Worm (Caenorhabditis elegans): Measurements from ENCODE around the gene ztf-1.

The ztf-1 gene

DNA sequence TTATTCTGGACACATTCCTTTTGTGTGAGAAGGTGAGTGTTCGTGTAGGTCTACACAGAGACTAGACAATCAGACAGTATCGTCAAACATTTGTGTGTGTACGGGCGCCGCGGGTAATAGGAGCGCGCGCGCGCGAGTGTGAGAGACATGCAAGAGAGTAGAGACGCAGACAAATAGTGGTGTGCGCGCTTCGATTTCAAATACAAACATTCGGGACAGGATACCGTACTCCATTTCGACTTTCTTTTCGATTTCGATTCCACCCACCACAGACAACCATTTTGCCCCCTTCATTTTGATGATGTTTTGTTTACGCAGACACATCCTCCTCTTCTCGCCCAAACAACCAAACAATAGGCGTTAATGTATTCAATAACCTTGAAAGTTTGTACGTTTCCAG is 2.6 kb upstream of the ztf-1 start (continued):
- TF ChIP-seq lin-13 (GFP tag; optimal IDR thresholded peaks at IDR 0.05) (peak; percentile 57), snpc-4 (tag; optimal IDR thresholded peaks at IDR 0.05) (peak; percentile 17), egl-27 (tag; optimal IDR thresholded peaks at IDR 0.05) (peak; percentile 30 to 56), jun-1 (tag; optimal IDR thresholded peaks at IDR 0.05) (peak; percentile 69), mep-1 (tag; optimal IDR thresholded peaks at IDR 0.05) (peak; percentile 61), ztf-4 (tag; optimal IDR thresholded peaks at IDR 0.05) (peak; percentile 31), alr-1 (tag; optimal IDR thresholded peaks at IDR 0.05; ENCODE audit: borderline replicate concordance) (no peak), pax-3 (tag; optimal IDR thresholded peaks at IDR 0.05) (no peak), aly-2 (tag; optimal IDR thresholded peaks at IDR 0.05) (no peak), nhr-77 (tag; optimal IDR thresholded peaks at IDR 0.05) (peak; percentile 81), snu-23 (GFP tag; optimal IDR thresholded peaks at IDR 0.05) (peak; percentile 81), sup-37 (GFP tag; optimal IDR thresholded peaks at IDR 0.05) (peak; percentile 12), pqm-1 (tag; optimal IDR thresholded peaks at IDR 0.05) (no peak), C04F5.9 (tag; optimal IDR thresholded peaks at IDR 0.05) (no peak), xbp-1 (tag; optimal IDR thresholded peaks at IDR 0.05) (peak; percentile 51), egl-13 (tag; optimal IDR thresholded peaks at IDR 0.05) (no peak), lin-15B (tag; optimal IDR thresholded peaks at IDR 0.05) (no peak), ceh-82 (tag; optimal IDR thresholded peaks at IDR 0.05) (peak; percentile 26 to 76 (median 54)), hlh-17 (GFP tag; optimal IDR thresholded peaks at IDR 0.05; ENCODE audit: borderline replicate concordance) (no peak), elt-2 (tag; optimal IDR thresholded peaks at IDR 0.05) (peak; percentile 30), tlp-1 (tag; optimal IDR thresholded peaks at IDR 0.05) (no peak), F16B12.6 (tag; optimal IDR thresholded peaks at IDR 0.05) (no peak), C34B4.2 (tag; optimal IDR thresholded peaks at IDR 0.05) (no peak), lir-3 (tag; optimal IDR thresholded peaks at IDR 0.05; ENCODE audit: poor library complexity) (no peak), nhr-11 (tag; optimal IDR thresholded peaks at IDR 0.05) (no peak), nhr-28 (tag; optimal IDR thresholded peaks at IDR 0.05) (no peak), isw-1 (GFP tag; IDR thresholded peaks at IDR 0.05) (no peak), C16A3.4 (tag; optimal IDR thresholded peaks at IDR 0.05) (peak; percentile 41), ets-5 (GFP tag; IDR thresholded peaks at IDR 0.05) (no peak), unc-30 (tag; optimal IDR thresholded peaks at IDR 0.05) (no peak), nhr-85 (tag) (peak; percentile 95), nhr-90 (tag; optimal IDR thresholded peaks at IDR 0.05; ENCODE audit: poor library complexity) (peak; percentile 69), unc-130 (tag; optimal IDR thresholded peaks at IDR 0.05) (no peak), ces-1 (GFP tag; optimal IDR thresholded peaks at IDR 0.05) (no peak), mdl-1 (tag; optimal IDR thresholded peaks at IDR 0.05) (peak in 1 of 2 experiments; percentile 90), nhr-12 (tag; optimal IDR thresholded peaks at IDR 0.05) (no peak), ceh-63 (GFP tag; optimal IDR thresholded peaks at IDR 0.05) (no peak), fkh-4 (tag; optimal IDR thresholded peaks at IDR 0.05; ENCODE audit: borderline replicate concordance) (no peak), nhr-237 (tag; optimal IDR thresholded peaks at IDR 0.05) (peak; percentile 68), zip-4 (GFP tag; optimal IDR thresholded peaks at IDR 0.05) (no peak), hlh-4 (tag; optimal IDR thresholded peaks at IDR 0.05) (no peak), rnt-1 (tag; optimal IDR thresholded peaks at IDR 0.05) (peak; percentile 38), grh-1 (GFP tag; IDR thresholded peaks at IDR 0.05) (peak; percentile 73), skn-1 (tag; optimal IDR thresholded peaks at IDR 0.05) (peak; percentile 84), nhr-71 (tag; optimal IDR thresholded peaks at IDR 0.05) (peak; percentile 81), sptf-1 (tag; optimal IDR thresholded peaks at IDR 0.05) (no peak), elt-3 (tag; optimal IDR thresholded peaks at IDR 0.05) (peak in 3 of 6 experiments; percentile 58 to 87 (median 72)), nhr-19 (GFP tag; conservative IDR thresholded peaks at IDR 0.05) (peak; percentile 74), dpl-1 (GFP tag; optimal IDR thresholded peaks at IDR 0.05) (peak; percentile 52 to 63 (median 61)), nhr-76 (tag; optimal IDR thresholded peaks at IDR 0.05) (no peak), sox-4 (tag; optimal IDR thresholded peaks at IDR 0.05) (no peak), blmp-1 (tag; optimal IDR thresholded peaks at IDR 0.05) (peak; percentile 96), lin-39 (tag; optimal IDR thresholded peaks at IDR 0.05) (no peak)
